Worm (Caenorhabditis elegans): ENCODE measurements around the gene Y94H6A.5.

DNA sequence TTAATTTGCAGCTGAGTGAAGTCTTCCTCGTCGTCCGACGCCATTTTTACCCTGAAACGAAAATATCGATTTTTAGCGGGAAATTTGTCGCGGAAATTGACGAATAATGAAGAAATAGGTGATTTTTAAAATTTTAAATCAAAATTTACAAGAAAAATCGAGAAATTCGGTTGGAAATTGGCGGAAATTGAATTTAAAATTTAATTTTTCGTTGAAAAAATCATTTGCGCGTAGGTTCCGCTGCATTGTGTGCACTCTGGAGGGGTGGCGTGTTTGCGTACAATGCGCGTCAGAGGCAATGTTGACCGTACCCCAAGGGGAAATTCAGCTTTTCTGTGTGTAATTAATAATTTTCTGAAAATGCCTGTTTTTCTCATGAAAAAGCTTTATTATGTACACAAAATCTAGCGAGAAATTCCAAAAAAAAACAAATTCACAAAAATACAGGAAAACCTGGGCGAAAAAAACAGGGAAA, at the start of gene Y94H6A.5:
- TF ChIP-seq tbx-2 (tag; optimal IDR thresholded peaks at IDR 0.05) (peak; percentile 45), ama-1 (optimal IDR thresholded peaks at IDR 0.05) (peak; percentile 45), pax-3 (tag; optimal IDR thresholded peaks at IDR 0.05) (no peak), elt-3 (tag; optimal IDR thresholded peaks at IDR 0.05) (no peak), elt-2 (tag; optimal IDR thresholded peaks at IDR 0.05) (no peak), nhr-85 (tag) (peak; percentile 19), sup-37 (GFP tag; optimal IDR thresholded peaks at IDR 0.05) (no peak), ztf-11 (tag; optimal IDR thresholded peaks at IDR 0.05) (no peak)

Data from whole organism, L1 larva.